Fruit fly (Drosophila melanogaster): ENCODE data around the gene Tmf.
A peak's percentile ranks its signal among the peaks of the same experiment; 100 is the strongest.

Gene Tmf

DNA sequence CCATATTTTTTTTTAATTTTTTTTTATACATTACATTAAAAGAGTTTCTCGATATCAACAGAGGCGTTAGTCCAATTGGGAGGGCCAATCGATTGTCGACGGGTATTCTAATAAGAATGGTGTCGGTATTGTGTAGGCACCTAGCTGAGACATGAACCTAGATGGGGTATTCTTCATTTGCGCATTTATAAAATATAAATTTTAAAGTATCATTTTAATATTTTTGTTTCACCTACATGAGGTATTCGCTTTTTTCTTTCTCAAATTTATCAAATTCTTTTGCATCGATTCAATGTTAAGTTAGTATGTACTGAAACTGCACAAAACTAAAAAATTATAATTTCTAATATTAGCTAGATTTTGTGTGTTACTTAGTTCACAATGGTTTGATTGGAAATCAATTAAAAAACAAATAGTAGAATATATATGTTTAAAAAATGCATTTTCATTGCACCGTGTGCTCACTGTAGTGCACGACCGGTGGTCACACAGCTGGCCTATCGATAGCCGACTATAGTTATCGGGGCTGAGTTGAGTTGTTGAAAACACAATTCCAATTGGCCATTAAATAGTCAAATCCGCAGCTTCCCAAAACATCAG, at the start of gene Tmf, which contains the start of gene CG14435:
Gene Tmf (plus strand): TSS at position 501 of the 600 bp plus-strand sequence.
Gene CG14435 (minus strand): TSS at position 81 of the 600 bp plus-strand sequence.
- TF ChIP-seq Myc (optimal IDR thresholded peaks at IDR 0.05): no peak
- TF ChIP-seq h (optimal IDR thresholded peaks at IDR 0.05): no peak
- no peak for TF ChIP-seq ttk (optimal IDR thresholded peaks at IDR 0.05)
- TF ChIP-seq insv (optimal IDR thresholded peaks at IDR 0.05): peak; percentile 99
- no peak for TF ChIP-seq Sin3A (optimal IDR thresholded peaks at IDR 0.05)

DNA sequence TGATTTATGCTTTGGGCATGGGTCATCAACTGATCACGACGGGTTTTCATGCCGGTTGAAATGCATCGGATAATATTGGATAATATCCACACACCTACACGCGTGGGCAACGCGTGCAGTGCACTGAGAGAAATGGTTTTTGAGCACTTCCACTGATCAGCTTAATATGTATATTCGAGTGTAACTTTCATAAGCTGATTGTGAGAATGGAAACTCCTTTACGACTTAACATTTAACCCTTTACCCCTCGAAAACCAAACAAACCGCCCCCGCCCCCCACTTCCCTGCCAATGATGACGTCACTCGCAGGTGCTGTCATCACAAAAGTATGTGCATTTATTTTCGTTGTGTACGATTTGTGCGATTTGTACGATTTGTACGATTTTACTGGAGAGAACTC, 49.3 kb upstream of the Tmf start:
- TF ChIP-seq Sin3A (optimal IDR thresholded peaks at IDR 0.05) (no peak), psq (optimal IDR thresholded peaks at IDR 0.05) (no peak), h (optimal IDR thresholded peaks at IDR 0.05) (no peak), ttk (optimal IDR thresholded peaks at IDR 0.05) (no peak), insv (optimal IDR thresholded peaks at IDR 0.05) (no peak), Myc (optimal IDR thresholded peaks at IDR 0.05) (no peak)

DNA sequence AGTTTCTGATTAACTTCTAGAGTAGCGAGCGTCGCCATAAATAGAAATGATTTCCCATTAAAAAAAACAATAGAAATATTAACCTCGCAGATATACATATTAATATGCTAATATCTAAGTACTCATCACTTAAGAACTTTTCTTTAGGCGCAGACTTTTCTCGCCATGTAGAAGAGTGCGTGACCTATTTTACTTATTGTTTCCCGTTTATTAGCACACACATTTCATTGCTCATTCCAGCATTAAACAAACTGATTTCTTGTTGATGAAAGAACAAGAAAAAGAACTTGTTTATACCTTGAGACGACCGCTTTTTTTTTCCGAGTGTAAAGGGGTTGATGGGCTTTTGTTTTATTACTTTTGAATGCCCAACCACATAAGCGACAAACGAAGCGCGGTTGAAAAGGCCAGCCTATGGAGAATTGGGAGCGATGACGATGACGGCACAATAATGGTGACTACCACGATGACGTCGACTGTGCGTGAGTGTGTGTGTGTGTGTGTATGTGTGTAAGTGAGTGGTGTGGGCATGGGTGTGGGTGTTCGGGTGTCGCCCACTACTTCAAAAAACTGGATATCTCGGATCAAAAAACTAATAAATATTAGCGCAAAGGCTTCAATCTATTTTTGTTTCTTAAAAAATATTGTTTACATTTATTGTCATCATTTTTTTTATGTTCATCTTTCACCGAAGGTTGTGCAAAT, 48.0 kb upstream of the Tmf start:
- no peak for TF ChIP-seq ttk (optimal IDR thresholded peaks at IDR 0.05)
- no peak for TF ChIP-seq Sin3A (optimal IDR thresholded peaks at IDR 0.05)
- no peak for TF ChIP-seq insv (optimal IDR thresholded peaks at IDR 0.05)
- no peak for TF ChIP-seq Myc (optimal IDR thresholded peaks at IDR 0.05)
- no peak for TF ChIP-seq psq (optimal IDR thresholded peaks at IDR 0.05)
- no peak for TF ChIP-seq h (optimal IDR thresholded peaks at IDR 0.05)

DNA sequence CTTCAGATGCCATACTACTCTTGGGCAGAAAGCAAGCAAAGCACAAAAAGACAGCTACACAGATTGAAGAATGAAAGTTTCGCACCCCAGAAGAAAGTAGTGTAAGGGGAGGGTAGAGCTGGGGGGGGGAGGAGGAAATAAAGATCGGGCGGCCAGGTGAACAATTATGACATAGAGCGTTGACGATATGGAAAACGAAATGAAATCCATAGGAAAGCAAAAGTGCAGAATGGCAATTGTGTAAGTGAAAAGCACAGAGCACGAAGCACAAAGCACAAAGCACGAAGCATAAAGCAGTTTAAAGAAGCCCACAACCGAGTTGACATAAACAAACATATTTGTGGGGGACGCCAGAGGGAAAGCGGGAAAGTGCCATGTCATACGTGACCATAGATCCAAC, 47.2 kb upstream of the Tmf start:
- no peak for TF ChIP-seq Myc (optimal IDR thresholded peaks at IDR 0.05)

DNA sequence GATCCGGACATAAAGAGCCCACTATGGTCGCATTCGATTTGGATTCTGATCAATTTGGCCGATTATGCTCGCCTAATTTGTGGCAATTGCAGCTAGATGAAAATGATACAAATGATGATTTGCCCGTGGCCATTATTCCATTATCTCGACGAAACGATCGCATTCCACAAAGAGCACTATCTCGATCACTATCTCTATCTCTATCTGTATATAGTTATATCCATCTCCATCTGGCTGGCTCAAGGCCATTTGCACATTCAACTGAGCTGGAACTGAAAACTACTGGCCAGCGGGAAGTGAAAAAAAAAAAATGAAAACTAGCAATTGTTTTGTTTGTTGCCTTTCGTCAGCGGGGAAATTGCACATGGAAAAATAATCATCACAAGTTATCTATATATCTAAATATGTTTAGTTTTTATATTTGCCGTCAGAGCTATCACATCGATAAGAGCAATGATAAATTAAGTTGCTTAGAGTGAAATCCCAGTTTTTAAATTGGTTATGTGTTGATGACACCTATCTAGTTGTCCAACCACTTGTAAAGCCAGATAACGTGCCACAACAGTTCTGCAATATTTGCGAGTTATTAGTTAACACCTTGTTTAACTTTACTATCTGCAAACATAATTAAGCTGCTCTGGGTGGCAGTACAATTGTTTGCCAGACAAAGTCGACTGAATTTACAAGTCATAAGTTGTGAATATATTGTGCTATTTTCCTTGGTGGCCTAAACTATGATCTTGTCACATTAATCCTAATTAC, 44.7 kb upstream of the Tmf start:
- TF ChIP-seq psq (optimal IDR thresholded peaks at IDR 0.05) (no peak), Myc (optimal IDR thresholded peaks at IDR 0.05) (no peak), insv (optimal IDR thresholded peaks at IDR 0.05) (no peak), h (optimal IDR thresholded peaks at IDR 0.05) (no peak), ttk (optimal IDR thresholded peaks at IDR 0.05) (no peak), Sin3A (optimal IDR thresholded peaks at IDR 0.05) (no peak)

DNA sequence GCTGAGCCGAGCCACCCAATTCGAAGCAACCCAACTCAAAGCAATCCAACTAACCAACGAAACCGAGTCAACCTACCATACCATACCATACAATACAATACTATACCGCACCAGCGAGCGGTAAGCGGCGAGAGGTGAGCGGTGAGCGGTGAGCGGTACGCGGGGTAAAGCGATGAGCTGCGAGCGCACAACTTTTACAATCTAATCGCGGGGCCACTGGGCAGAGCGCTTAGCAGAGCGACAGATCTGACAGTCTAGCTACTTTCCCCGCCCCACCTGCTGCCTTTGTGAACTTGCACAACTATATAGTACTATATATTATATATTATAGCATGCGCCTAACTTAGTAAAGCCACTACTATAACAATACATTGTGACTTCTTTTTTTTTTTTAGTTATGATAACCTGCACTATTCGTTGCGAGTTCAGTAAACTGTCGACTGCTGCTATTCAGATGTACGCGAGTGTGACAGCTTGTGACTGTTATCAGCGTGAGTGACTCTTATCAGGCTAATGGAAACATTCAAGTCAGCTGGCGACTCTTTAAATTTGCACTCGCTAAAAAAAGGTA, 43.3 kb upstream of the Tmf start:
- TF ChIP-seq insv (optimal IDR thresholded peaks at IDR 0.05) (no peak), Myc (optimal IDR thresholded peaks at IDR 0.05) (no peak), Sin3A (optimal IDR thresholded peaks at IDR 0.05) (no peak), ttk (optimal IDR thresholded peaks at IDR 0.05) (no peak), psq (optimal IDR thresholded peaks at IDR 0.05) (no peak), h (optimal IDR thresholded peaks at IDR 0.05) (no peak)

DNA sequence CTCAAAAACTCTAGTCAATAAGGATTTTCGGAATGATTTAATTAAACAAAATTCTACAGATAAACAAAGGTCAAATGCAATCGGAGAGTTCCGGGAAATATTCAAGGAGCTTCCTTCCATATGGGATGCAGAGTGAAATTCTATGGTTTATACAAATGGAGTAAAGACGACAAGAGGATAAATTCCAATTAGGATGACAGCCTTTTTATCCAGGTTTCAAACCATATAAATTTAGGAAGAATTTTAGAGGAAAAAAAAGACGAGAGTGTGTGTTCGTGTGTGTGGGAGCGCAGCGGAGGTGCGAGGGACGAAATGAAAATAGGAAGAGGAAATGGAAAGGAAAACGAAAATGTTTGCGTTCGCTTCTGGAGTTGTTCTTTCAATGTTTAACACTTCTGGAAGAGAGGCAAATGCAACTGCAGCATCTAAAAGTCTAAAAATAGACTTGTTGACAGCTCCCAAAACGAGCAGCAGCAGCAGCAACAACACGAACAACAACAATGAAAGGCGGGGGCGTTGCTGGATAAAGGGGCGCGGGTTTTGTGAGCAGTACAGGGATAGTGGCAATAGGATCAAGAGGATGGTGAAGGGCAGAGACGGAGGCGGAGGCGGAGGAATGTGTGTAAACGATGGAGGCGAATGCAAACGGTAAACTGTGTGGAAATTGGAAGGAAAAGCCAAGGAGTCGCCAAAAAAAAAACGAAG, 41.6 kb upstream of the Tmf start:
- TF ChIP-seq ttk (optimal IDR thresholded peaks at IDR 0.05): no peak
- TF ChIP-seq Myc (optimal IDR thresholded peaks at IDR 0.05): no peak

DNA sequence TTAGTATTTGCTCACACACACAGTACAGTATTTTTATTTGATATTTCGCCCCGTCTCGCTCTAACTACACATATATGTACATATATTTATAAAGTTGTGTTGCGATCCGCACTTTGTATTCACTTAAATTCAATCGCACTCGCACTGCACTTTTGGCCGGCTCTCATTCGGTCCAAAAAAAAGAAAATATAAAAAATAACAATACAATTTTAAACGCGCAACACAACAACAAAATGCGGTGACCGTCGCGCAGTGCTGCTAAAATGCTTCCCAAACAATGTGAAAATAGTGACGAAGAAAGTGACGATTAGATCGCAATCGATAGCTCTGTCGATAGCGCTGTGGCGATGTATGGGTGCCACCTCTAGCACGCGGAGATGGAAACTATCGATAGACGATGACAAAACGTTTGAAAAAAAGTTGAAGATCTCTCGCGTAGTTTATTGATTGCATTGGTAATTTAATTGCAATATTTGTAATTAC, 40.8 kb upstream of the Tmf start, which contains the start of the genes C3G and pod1:
Gene C3G (minus strand): TSS at position 282 of the 483 bp plus-strand sequence.
Gene pod1 (plus strand): TSS at position 373 of the 483 bp plus-strand sequence.
- no peak for TF ChIP-seq ttk (optimal IDR thresholded peaks at IDR 0.05)
- TF ChIP-seq h (optimal IDR thresholded peaks at IDR 0.05): no peak
- TF ChIP-seq insv (optimal IDR thresholded peaks at IDR 0.05): no peak
- no peak for TF ChIP-seq Myc (optimal IDR thresholded peaks at IDR 0.05)

DNA sequence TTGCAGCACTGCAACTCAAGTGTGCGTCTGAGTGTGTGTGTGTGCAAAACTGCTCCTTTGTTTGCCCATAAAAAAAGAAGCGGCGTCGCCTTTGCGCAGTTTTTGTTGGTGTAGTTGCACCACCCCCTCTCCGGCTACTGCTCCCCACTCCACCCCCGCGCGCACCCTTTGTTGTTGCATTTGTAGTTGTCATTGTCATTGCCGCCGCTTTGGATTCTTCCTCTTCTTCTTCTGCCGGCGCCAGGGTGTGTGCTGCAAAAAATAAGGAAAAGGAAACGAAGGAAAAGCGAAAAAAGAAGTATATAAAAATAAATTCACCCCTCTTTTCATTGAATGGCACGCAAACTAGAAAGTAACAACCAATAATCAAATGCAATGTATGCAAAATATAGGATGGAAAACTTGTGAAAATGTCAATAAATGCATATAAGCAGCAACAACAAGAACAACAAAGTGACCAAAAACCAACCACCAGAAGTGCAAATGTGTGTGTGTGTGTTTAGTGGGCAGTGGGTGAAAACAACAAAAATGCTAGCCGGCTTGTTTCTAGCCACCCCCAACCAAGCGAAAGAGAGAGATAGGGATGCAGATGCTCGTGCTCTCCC, 40.2 kb upstream of the Tmf start:
- TF ChIP-seq Myc (optimal IDR thresholded peaks at IDR 0.05): no peak
- TF ChIP-seq ttk (optimal IDR thresholded peaks at IDR 0.05): no peak
- TF ChIP-seq Sin3A (optimal IDR thresholded peaks at IDR 0.05): no peak
- TF ChIP-seq psq (optimal IDR thresholded peaks at IDR 0.05): no peak
- TF ChIP-seq insv (optimal IDR thresholded peaks at IDR 0.05): no peak

DNA sequence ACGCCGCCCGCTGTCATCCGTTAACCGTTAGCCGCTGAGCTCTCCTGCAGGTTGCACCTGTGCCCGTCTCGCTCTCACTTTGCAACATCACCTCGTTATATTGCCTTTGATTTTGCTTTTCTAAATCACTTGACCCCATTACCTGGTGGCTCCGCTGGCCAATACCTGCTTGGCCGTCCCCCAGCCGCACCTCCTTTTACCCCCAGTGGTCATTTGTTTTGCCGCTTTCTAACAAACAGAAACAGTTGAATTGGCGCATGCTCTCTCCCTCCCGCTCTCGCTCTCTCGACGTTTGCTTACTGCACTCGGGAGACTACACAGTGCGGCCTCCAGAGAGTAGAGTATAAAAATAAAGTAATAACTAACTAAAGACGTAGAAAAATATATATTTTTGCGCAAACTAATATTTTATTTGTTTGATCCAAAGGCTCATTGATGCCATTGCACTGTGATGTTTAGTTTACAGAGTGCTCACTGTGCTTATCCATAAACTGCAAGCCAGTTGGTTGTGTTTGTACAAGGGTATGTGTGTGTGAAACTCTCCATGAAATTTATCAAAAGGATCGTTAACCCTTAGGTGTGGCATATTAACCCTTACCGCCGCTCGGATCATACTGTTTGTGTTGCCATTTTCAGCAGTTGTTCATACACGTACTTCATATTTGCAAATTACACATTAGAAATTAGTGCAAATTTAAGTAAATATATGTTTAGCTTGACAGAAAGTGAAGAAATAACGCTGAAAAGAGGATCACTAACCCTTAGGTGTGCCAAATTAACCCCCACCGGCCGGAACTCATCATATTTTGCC, 39.5 kb upstream of the Tmf start:
- TF ChIP-seq Sin3A (optimal IDR thresholded peaks at IDR 0.05) (no peak), h (optimal IDR thresholded peaks at IDR 0.05) (no peak), psq (optimal IDR thresholded peaks at IDR 0.05) (no peak), Myc (optimal IDR thresholded peaks at IDR 0.05) (no peak), ttk (optimal IDR thresholded peaks at IDR 0.05) (no peak), insv (optimal IDR thresholded peaks at IDR 0.05) (no peak)

DNA sequence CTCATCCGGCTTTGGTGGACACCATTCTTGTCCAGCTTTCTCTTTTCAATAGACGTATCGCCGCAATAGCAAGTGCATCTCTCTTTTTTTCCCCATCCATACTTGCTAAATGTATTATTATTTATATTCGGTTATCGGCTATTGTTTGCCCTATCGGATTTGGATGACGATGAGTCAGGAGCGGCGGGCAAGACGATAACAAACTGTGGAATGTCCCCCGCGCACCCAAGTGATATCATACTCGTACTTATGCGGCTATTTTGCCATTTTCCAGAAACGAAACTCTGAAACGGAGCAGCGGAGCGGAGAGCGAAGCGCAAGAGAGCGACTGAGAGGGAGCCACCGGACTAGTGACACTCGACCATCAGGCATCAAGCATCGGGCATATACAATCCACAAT, 38.7 kb upstream of the Tmf start:
- TF ChIP-seq Myc (optimal IDR thresholded peaks at IDR 0.05): no peak
- TF ChIP-seq h (optimal IDR thresholded peaks at IDR 0.05): no peak
- TF ChIP-seq Sin3A (optimal IDR thresholded peaks at IDR 0.05): no peak
- TF ChIP-seq psq (optimal IDR thresholded peaks at IDR 0.05): no peak
- TF ChIP-seq insv (optimal IDR thresholded peaks at IDR 0.05): no peak
- no peak for TF ChIP-seq ttk (optimal IDR thresholded peaks at IDR 0.05)

Measured in Kc167 (cell line).